ENCODE assay signal across 4 fruit fly cellular contexts in the genomic region with DNA sequence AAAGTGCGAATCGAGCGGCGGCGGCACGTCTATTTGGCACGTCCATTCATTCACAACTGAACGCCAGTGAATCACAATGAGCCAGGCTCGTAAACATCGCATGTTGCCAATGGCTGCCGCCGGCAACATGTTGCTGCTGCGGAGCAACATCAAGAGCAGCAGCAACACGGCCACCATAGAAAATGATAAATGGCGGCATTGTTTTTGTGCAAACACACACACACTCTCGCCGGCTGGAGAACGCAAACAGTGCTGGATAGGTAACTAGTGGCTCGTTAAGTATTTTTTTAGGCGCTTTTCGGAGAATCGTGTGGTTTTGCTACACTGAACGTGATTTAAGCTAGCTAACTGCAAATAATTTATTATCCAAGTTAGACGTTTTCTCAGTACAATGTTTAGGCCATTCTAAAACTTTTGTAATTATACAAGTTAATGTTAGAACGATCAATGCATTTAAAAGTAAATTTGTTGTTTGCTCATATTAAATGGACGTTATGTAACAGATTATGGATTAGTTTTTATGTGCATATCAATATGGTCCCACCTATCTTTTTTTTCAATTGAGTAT.
A peak's percentile ranks its signal among the peaks of the same experiment; 100 is the strongest.
TF ChIP-seq lines count a peak whose summit lies in the region.

No protein-coding gene starts in this region.

- TF ChIP-seq CTCF in whole organism, embryonic (GFP tag; optimal IDR thresholded peaks at IDR 0.05; lab: Kevin White, UChicago): no peak

TF ChIP-seq in whole organism, embryonic, 481 proteins besides CTCF, POLR2A, EP300 and RAD21 (continues in another document):
- no peak for TF ChIP-seq CG6254 (GFP tag; optimal IDR thresholded peaks at IDR 0.05; lab: Kevin White, UChicago)
- TF ChIP-seq Sry-β (GFP tag; optimal IDR thresholded peaks at IDR 0.05; lab: Kevin White, UChicago): no peak
- TF ChIP-seq Bgb (GFP tag; IDR thresholded peaks at IDR 0.05; lab: Robert Waterston, UW; ENCODE audit: partially characterized antibody): no peak
- no peak for TF ChIP-seq CG2678 (tag; optimal IDR thresholded peaks at IDR 0.05; lab: Kevin White, UChicago)
- no peak for TF ChIP-seq CG3847 (GFP tag; IDR thresholded peaks at IDR 0.05; lab: Robert Waterston, UW)
- peak in 1 of 3 experiments; percentile 46 for TF ChIP-seq lola (GFP tag; optimal IDR thresholded peaks at IDR 0.05; lab: Kevin White, UChicago)
- TF ChIP-seq bab2 (GFP tag; optimal IDR thresholded peaks at IDR 0.05; lab: Kevin White, UChicago): no peak
- TF ChIP-seq abd-A (tag; optimal IDR thresholded peaks at IDR 0.05; lab: Kevin White, UChicago): peak; percentile 23
- no peak for TF ChIP-seq CG3995 (GFP tag; optimal IDR thresholded peaks at IDR 0.05; lab: Kevin White, UChicago)
- no peak for TF ChIP-seq CG43689 (GFP tag; IDR thresholded peaks at IDR 0.05; lab: Robert Waterston, UW)
- TF ChIP-seq Hmx (GFP tag; optimal IDR thresholded peaks at IDR 0.05; lab: Kevin White, UChicago): no peak
- TF ChIP-seq Side (GFP tag; optimal IDR thresholded peaks at IDR 0.05; lab: Kevin White, UChicago): no peak
- no peak for TF ChIP-seq stc (GFP tag; IDR thresholded peaks at IDR 0.05; lab: Robert Waterston, UW)
- no peak for TF ChIP-seq Six4 (GFP tag; optimal IDR thresholded peaks at IDR 0.05; lab: Kevin White, UChicago)
- TF ChIP-seq CG13123 (GFP tag; optimal IDR thresholded peaks at IDR 0.05; lab: Kevin White, UChicago): no peak
- TF ChIP-seq CG10979 (tag; optimal IDR thresholded peaks at IDR 0.05; lab: Kevin White, UChicago): peak; percentile 18
- TF ChIP-seq Rfx (GFP tag; IDR thresholded peaks at IDR 0.05; lab: Robert Waterston, UW): no peak
- no peak for TF ChIP-seq CG13624 (GFP tag; optimal IDR thresholded peaks at IDR 0.05; lab: Kevin White, UChicago)
- TF ChIP-seq Neu2 (GFP tag; optimal IDR thresholded peaks at IDR 0.05; lab: Kevin White, UChicago; ENCODE audit: borderline replicate concordance): no peak
- TF ChIP-seq CoRest (tag; optimal IDR thresholded peaks at IDR 0.05; lab: Kevin White, UChicago): no peak
- TF ChIP-seq lab (GFP tag; optimal IDR thresholded peaks at IDR 0.05; lab: Kevin White, UChicago): peak; percentile 3

TF ChIP-seq in whole organism, prepupa, 60 proteins besides CTCF, POLR2A, EP300 and RAD21 (continues in another document):
- TF ChIP-seq CG6276 (GFP tag; optimal IDR thresholded peaks at IDR 0.05; lab: Kevin White, UChicago) (peak; percentile 4), CG6163 (GFP tag; IDR thresholded peaks at IDR 0.05; lab: Robert Waterston, UW) (peak; percentile 45; the same call in 1 of the 3 replicates), CG4318 (GFP tag; optimal IDR thresholded peaks at IDR 0.05; lab: Kevin White, UChicago) (no peak), Smox (GFP tag; optimal IDR thresholded peaks at IDR 0.05; lab: Kevin White, UChicago) (no peak), OdsH (GFP tag; optimal IDR thresholded peaks at IDR 0.05; lab: Kevin White, UChicago) (peak; percentile 21), net (GFP tag; optimal IDR thresholded peaks at IDR 0.05; lab: Kevin White, UChicago) (peak; percentile 11), salr (GFP tag; optimal IDR thresholded peaks at IDR 0.05; lab: Kevin White, UChicago) (peak in 1 of 2 experiments; percentile 51), CG32006 (GFP tag; optimal IDR thresholded peaks at IDR 0.05; lab: Kevin White, UChicago) (peak; percentile 60), CG10669 (GFP tag; optimal IDR thresholded peaks at IDR 0.05; lab: Kevin White, UChicago) (peak; percentile 21), CG11762 (GFP tag; optimal IDR thresholded peaks at IDR 0.05; lab: Kevin White, UChicago; ENCODE audit: insufficient read depth) (no peak), Hr39 (GFP tag; optimal IDR thresholded peaks at IDR 0.05; lab: Kevin White, UChicago) (peak; percentile 1), Hr4 (GFP tag; optimal IDR thresholded peaks at IDR 0.05; lab: Kevin White, UChicago) (no peak), spab (GFP tag; optimal IDR thresholded peaks at IDR 0.05; lab: Kevin White, UChicago) (no peak), CG15336 (GFP tag; IDR thresholded peaks at IDR 0.05; lab: Robert Waterston, UW) (0 out of 2 replicates have a peak, but pooled peaks have one; percentile 12), Eip78C (GFP tag; lab: Kevin White, UChicago) (peak; percentile 81), pdm3 (GFP tag; optimal IDR thresholded peaks at IDR 0.05; lab: Kevin White, UChicago) (peak; percentile 7), Lpt (GFP tag; optimal IDR thresholded peaks at IDR 0.05; lab: Kevin White, UChicago) (no peak), CG6792 (GFP tag; optimal IDR thresholded peaks at IDR 0.05; lab: Kevin White, UChicago) (no peak), Ets21C (GFP tag; optimal IDR thresholded peaks at IDR 0.05; lab: Kevin White, UChicago) (no peak), Sox102F (GFP tag; optimal IDR thresholded peaks at IDR 0.05; lab: Kevin White, UChicago) (no peak), eg (GFP tag; IDR thresholded peaks at IDR 0.05; lab: Robert Waterston, UW) (0 out of 3 replicates have a peak, but pooled peaks have one; percentile 32)

TF ChIP-seq in whole organism, pupa, 21 proteins besides CTCF, POLR2A, EP300 and RAD21:
- peak; percentile 55; the same call in 1 of the 3 replicates for TF ChIP-seq CG4496 (GFP tag; IDR thresholded peaks at IDR 0.05; lab: Robert Waterston, UW)
- no peak for TF ChIP-seq Pif1A (GFP tag; optimal IDR thresholded peaks at IDR 0.05; lab: Kevin White, UChicago)
- no peak for TF ChIP-seq CG9948 (tag; optimal IDR thresholded peaks at IDR 0.05; lab: Kevin White, UChicago)
- peak; percentile 21 for TF ChIP-seq CG8159 (tag; optimal IDR thresholded peaks at IDR 0.05; lab: Kevin White, UChicago)
- peak; percentile 13; the same call in 1 of the 3 replicates for TF ChIP-seq fd96Ca (GFP tag; IDR thresholded peaks at IDR 0.05; lab: Robert Waterston, UW)
- peak; percentile 3 for TF ChIP-seq CG15710 (tag; optimal IDR thresholded peaks at IDR 0.05; lab: Kevin White, UChicago)
- TF ChIP-seq CG14655 (GFP tag; optimal IDR thresholded peaks at IDR 0.05; lab: Kevin White, UChicago): peak; percentile 49
- TF ChIP-seq CG8301 (tag; optimal IDR thresholded peaks at IDR 0.05; lab: Kevin White, UChicago): peak; percentile 17

TF ChIP-seq in whole organism, wandering third instar larva, 38 proteins besides CTCF, POLR2A, EP300 and RAD21:
- TF ChIP-seq woc (GFP tag; optimal IDR thresholded peaks at IDR 0.05; lab: Kevin White, UChicago) (peak; percentile 22), Rel (GFP tag; optimal IDR thresholded peaks at IDR 0.05; lab: Kevin White, UChicago) (no peak), Rel (tag; optimal IDR thresholded peaks at IDR 0.05; lab: Kevin White, UChicago) (peak; percentile 5), Hr83 (GFP tag; optimal IDR thresholded peaks at IDR 0.05; lab: Kevin White, UChicago; ENCODE audit: poor library complexity, severe bottlenecking) (no peak)
